Worm (Caenorhabditis elegans): Measurements from ENCODE around the gene rpb-6.

DNA sequence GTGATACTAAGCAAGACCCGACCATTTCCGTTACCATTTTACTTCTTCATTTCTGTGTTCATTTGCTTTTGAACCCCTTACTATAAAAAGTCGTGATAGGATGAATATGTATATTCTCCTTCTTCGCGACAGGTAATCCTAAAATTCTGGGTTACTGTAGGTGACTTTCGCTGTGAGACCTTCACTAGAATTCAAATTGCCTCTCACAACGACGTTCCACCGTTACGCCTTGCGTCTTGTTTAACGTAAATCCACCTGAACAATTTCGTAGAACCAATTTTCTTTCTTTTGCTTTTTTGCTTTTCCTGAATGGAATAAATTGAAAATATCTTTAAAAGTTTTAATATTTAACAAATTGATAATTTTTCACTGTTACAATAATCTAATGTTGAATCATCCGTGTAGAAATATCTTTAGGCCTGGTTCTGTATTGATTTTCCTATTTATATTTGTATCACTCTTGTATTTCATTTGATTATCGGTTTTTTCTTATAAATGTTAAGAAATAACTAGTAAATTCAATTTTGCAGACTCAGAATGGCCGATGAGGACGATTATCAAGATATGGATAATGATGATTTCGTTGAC, at the start of gene rpb-6:
- TF ChIP-seq W03F9.2 (tag; optimal IDR thresholded peaks at IDR 0.05) = no peak
- TF ChIP-seq him-1 (tag; optimal IDR thresholded peaks at IDR 0.05) = no peak
- no peak for TF ChIP-seq dao-5 (tag; optimal IDR thresholded peaks at IDR 0.05)

Measured in whole organism, L4/young adult.